Worm (Caenorhabditis elegans): Measurements from ENCODE around the gene ZC15.1.

ZC15.1 gene

ce11 chrV:20279309-20279708, 26.6 kb upstream of the ZC15.1 start:
- TF ChIP-seq lin-32 (GFP tag; optimal IDR thresholded peaks at IDR 0.05) (no peak), sptf-1 (tag; optimal IDR thresholded peaks at IDR 0.05) (no peak), ceh-83 (GFP tag; optimal IDR thresholded peaks at IDR 0.05) (no peak), bed-3 (GFP tag; optimal IDR thresholded peaks at IDR 0.05) (no peak), snpc-4 (tag; optimal IDR thresholded peaks at IDR 0.05) (no peak), unc-62 (GFP tag; optimal IDR thresholded peaks at IDR 0.05) (no peak), nhr-28 (tag; optimal IDR thresholded peaks at IDR 0.05) (no peak), elt-3 (tag; optimal IDR thresholded peaks at IDR 0.05) (no peak), nhr-12 (tag; optimal IDR thresholded peaks at IDR 0.05) (no peak), mls-2 (tag; optimal IDR thresholded peaks at IDR 0.05) (no peak)

- TF ChIP-seq hlh-1 (tag; optimal IDR thresholded peaks at IDR 0.05) (no peak), ces-1 (GFP tag; optimal IDR thresholded peaks at IDR 0.05) (no peak), tbx-8 (GFP tag; optimal IDR thresholded peaks at IDR 0.05) (no peak), ceh-83 (GFP tag; optimal IDR thresholded peaks at IDR 0.05) (no peak), ceh-43 (GFP tag; optimal IDR thresholded peaks at IDR 0.05) (no peak)
These were observed 26.0 kb upstream of the ZC15.1 start, which contains the start of gene pqn-94 for ce11 chrV:20279811-20280317. pqn-94 (minus strand) TSS chrV:20279861.

DNA sequence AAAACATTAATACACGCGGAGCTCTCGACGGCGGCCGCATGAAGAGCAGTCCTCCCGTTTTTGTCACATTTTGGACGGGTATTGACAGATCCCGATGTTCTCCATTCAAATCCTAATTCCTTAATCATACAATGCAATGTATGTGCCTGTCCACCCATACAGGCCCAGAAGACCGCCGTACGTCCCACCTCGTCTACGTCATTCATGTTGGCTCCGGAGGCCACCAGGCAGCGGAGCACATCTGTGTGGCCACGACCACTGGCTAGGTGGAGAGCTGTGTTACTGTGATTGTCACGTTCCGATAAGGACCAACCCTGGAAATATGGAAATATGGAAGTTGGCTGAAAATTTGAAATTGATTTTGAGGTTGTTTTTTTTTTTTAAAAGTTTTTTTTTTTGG, 23.1 kb upstream of the ZC15.1 start:
- TF ChIP-seq unc-120 (tag; optimal IDR thresholded peaks at IDR 0.05; ENCODE audit: poor library complexity, severe bottlenecking) (no peak), ceh-39 (tag; optimal IDR thresholded peaks at IDR 0.05) (no peak), nhr-28 (tag; optimal IDR thresholded peaks at IDR 0.05) (no peak), lin-13 (tag; optimal IDR thresholded peaks at IDR 0.05) (no peak), ceh-43 (GFP tag; optimal IDR thresholded peaks at IDR 0.05) (no peak), hlh-1 (tag; optimal IDR thresholded peaks at IDR 0.05) (no peak), snpc-4 (tag; optimal IDR thresholded peaks at IDR 0.05) (no peak), drap-1 (GFP tag; optimal IDR thresholded peaks at IDR 0.05) (no peak), ceh-83 (GFP tag; optimal IDR thresholded peaks at IDR 0.05) (no peak), bed-3 (GFP tag; optimal IDR thresholded peaks at IDR 0.05) (no peak), nhr-76 (tag; optimal IDR thresholded peaks at IDR 0.05) (no peak), nhr-12 (tag; optimal IDR thresholded peaks at IDR 0.05) (no peak), flh-1 (GFP tag; optimal IDR thresholded peaks at IDR 0.05) (no peak), sem-2 (GFP tag; optimal IDR thresholded peaks at IDR 0.05) (no peak), lsy-2 (tag; optimal IDR thresholded peaks at IDR 0.05) (no peak), nhr-237 (tag; optimal IDR thresholded peaks at IDR 0.05) (no peak), cnd-1 (tag; optimal IDR thresholded peaks at IDR 0.05) (no peak), elt-3 (tag; optimal IDR thresholded peaks at IDR 0.05) (no peak), unc-62 (GFP tag; optimal IDR thresholded peaks at IDR 0.05) (no peak)

- TF ChIP-seq ceh-39 (tag; optimal IDR thresholded peaks at IDR 0.05) (no peak), snpc-4 (tag; optimal IDR thresholded peaks at IDR 0.05) (no peak), lsy-2 (tag; optimal IDR thresholded peaks at IDR 0.05) (no peak), ceh-83 (GFP tag; optimal IDR thresholded peaks at IDR 0.05) (no peak), sptf-1 (tag; optimal IDR thresholded peaks at IDR 0.05) (no peak), bed-3 (GFP tag; optimal IDR thresholded peaks at IDR 0.05) (no peak), unc-120 (tag; optimal IDR thresholded peaks at IDR 0.05; ENCODE audit: poor library complexity, severe bottlenecking) (no peak), sem-2 (GFP tag; optimal IDR thresholded peaks at IDR 0.05) (no peak), elt-3 (tag; optimal IDR thresholded peaks at IDR 0.05) (no peak), ceh-43 (GFP tag; optimal IDR thresholded peaks at IDR 0.05) (no peak), unc-39 (tag; optimal IDR thresholded peaks at IDR 0.05) (no peak), zip-8 (tag; optimal IDR thresholded peaks at IDR 0.05) (no peak), mls-2 (tag; optimal IDR thresholded peaks at IDR 0.05) (no peak), pha-4 (tag; optimal IDR thresholded peaks at IDR 0.05) (no peak), nhr-76 (tag; optimal IDR thresholded peaks at IDR 0.05) (no peak)
These were observed 16.6 kb upstream of the ZC15.1 start, which contains the start of gene mlt-4 for ce11 chrV:20289317-20289716. mlt-4 (minus strand) TSS chrV:20289417.

- TF ChIP-seq ztf-11 (tag; optimal IDR thresholded peaks at IDR 0.05): no peak
- TF ChIP-seq ceh-39 (tag; optimal IDR thresholded peaks at IDR 0.05): no peak
- no peak for TF ChIP-seq ham-2 (GFP tag; optimal IDR thresholded peaks at IDR 0.05)
- TF ChIP-seq blmp-1 (tag; optimal IDR thresholded peaks at IDR 0.05): no peak
- no peak for TF ChIP-seq lsy-2 (tag; optimal IDR thresholded peaks at IDR 0.05)
- TF ChIP-seq mls-2 (tag; optimal IDR thresholded peaks at IDR 0.05): no peak
- TF ChIP-seq lin-13 (tag; optimal IDR thresholded peaks at IDR 0.05): no peak
- no peak for TF ChIP-seq cnd-1 (tag; optimal IDR thresholded peaks at IDR 0.05)
- no peak for TF ChIP-seq hlh-1 (tag; optimal IDR thresholded peaks at IDR 0.05)
- no peak for TF ChIP-seq nhr-2 (tag; optimal IDR thresholded peaks at IDR 0.05)
- TF ChIP-seq pha-4 (tag; optimal IDR thresholded peaks at IDR 0.05): no peak
- no peak for TF ChIP-seq nhr-28 (tag; optimal IDR thresholded peaks at IDR 0.05)
- no peak for TF ChIP-seq elt-1 (tag; optimal IDR thresholded peaks at IDR 0.05; ENCODE audit: borderline replicate concordance, insufficient read depth)
- no peak for TF ChIP-seq ceh-43 (GFP tag; optimal IDR thresholded peaks at IDR 0.05)
- no peak for TF ChIP-seq snpc-4 (tag; optimal IDR thresholded peaks at IDR 0.05)
- no peak for TF ChIP-seq lin-32 (GFP tag; optimal IDR thresholded peaks at IDR 0.05)
- TF ChIP-seq drap-1 (GFP tag; optimal IDR thresholded peaks at IDR 0.05): no peak
These were observed 11.5 kb upstream of the ZC15.1 start, which contains the start of gene clec-261 for ce11 chrV:20294388-20294787. clec-261 (minus strand) TSS chrV:20294488.

All from whole organism, mixed stage, embryonic.